Fruit fly (Drosophila melanogaster) whole organism, embryonic: ENCODE measurements around the gene Mdr65.

Experiments used
- Asciz ChIP-seq: fragments of 200-800 bp; sonication (Bioruptor generic); optimal IDR thresholded peaks from 2 replicates; lab custom pipeline; 2017; ENCODE audit warnings: missing biosample characterization, mild to moderate bottlenecking, missing genetic modification characterization, missing genetic modification reagents
- CG1024 ChIP-seq: fragments of 200-800 bp; sonication (Bioruptor generic); IDR thresholded peaks from 2 replicates; pipeline ENCODE4 v1.3.6; 2022; ENCODE audit warnings: missing biosample characterization, missing genetic modification characterization
- CG10321 ChIP-seq: fragments of 200-800 bp; sonication (Bioruptor generic); IDR thresholded peaks from 2 replicates; pipeline ENCODE4 v1.3.6; 2022; ENCODE audit warnings: missing biosample characterization, missing genetic modification characterization
- CG10462 ChIP-seq: fragments of 200-800 bp; sonication (Bioruptor generic); optimal IDR thresholded peaks from 2 replicates; lab custom pipeline; 2016; ENCODE audit warnings: missing biosample characterization, missing genetic modification characterization
- CG11093 ChIP-seq: fragments of 200-800 bp; sonication (Bioruptor generic); IDR thresholded peaks from 3 replicates; pipeline ENCODE4 v1.3.6; 2022; ENCODE audit warnings: missing biosample characterization, missing genetic modification characterization
- CG14667 ChIP-seq: fragments of 200-800 bp; sonication (Bioruptor generic); IDR thresholded peaks from 2 replicates; pipeline ENCODE4 v1.3.6; 2022; ENCODE audit warnings: missing biosample characterization, missing genetic modification characterization
- CG17359 ChIP-seq: fragments of 200-800 bp; sonication (Bioruptor generic); optimal IDR thresholded peaks from 3 replicates; lab custom pipeline; 2018; ENCODE audit warnings: missing biosample characterization, mild to moderate bottlenecking, missing genetic modification characterization, moderate library complexity
- CG18476 ChIP-seq: fragments of 200-800 bp; sonication (Bioruptor generic); optimal IDR thresholded peaks from 2 replicates; lab custom pipeline; 2016; ENCODE audit warnings: missing biosample characterization, mild to moderate bottlenecking, missing genetic modification characterization
- CG2116 ChIP-seq: fragments of 200-800 bp; sonication (Bioruptor generic); optimal IDR thresholded peaks from 3 replicates; lab custom pipeline; 2018; ENCODE audit warnings: missing biosample characterization, mild to moderate bottlenecking, missing genetic modification characterization
- CG30431 ChIP-seq: fragments of 200-800 bp; sonication (Bioruptor generic); optimal IDR thresholded peaks from 2 replicates; lab custom pipeline; 2017; ENCODE audit warnings: missing biosample characterization, missing genetic modification characterization
- CG32532 ChIP-seq: fragments of 200-800 bp; sonication (Bioruptor generic); IDR thresholded peaks from 2 replicates; pipeline ENCODE4 v1.3.6; 2022; ENCODE audit warnings: missing biosample characterization, missing genetic modification characterization
- CG3847 ChIP-seq: fragments of 200-800 bp; sonication (Bioruptor generic); IDR thresholded peaks from 2 replicates; pipeline ENCODE4 v1.3.6; 2022; ENCODE audit warnings: missing biosample characterization, missing genetic modification characterization
- CG4328 ChIP-seq: fragments of 200-800 bp; sonication (Bioruptor generic); optimal IDR thresholded peaks from 3 replicates; lab custom pipeline; 2017; ENCODE audit warnings: missing biosample characterization, missing genetic modification reagents, missing genetic modification characterization
- CG43689 ChIP-seq: fragments of 200-800 bp; sonication (Bioruptor generic); IDR thresholded peaks from 2 replicates; pipeline ENCODE4 v1.3.6; 2022; ENCODE audit warnings: missing biosample characterization, missing genetic modification characterization
- CG4424 ChIP-seq: fragments of 200-800 bp; sonication (Bioruptor generic); optimal IDR thresholded peaks from 3 replicates; lab custom pipeline; 2016; ENCODE audit warnings: missing biosample characterization, missing genetic modification characterization
- CG4820 ChIP-seq: fragments of 200-800 bp; sonication (Bioruptor generic); optimal IDR thresholded peaks from 3 replicates; lab custom pipeline; 2016; ENCODE audit warnings: missing biosample characterization, missing genetic modification characterization
- CG6765 ChIP-seq: fragments of 200-800 bp; sonication (Bioruptor generic); optimal IDR thresholded peaks from 3 replicates; lab custom pipeline; 2017; ENCODE audit warnings: missing biosample characterization, mild to moderate bottlenecking, missing genetic modification characterization
- CG9876 ChIP-seq: fragments of 200-800 bp; sonication (Bioruptor generic); optimal IDR thresholded peaks from 2 replicates; lab custom pipeline; 2016; ENCODE audit warnings: missing biosample characterization, missing genetic modification characterization
- Drgx ChIP-seq: fragments of 200-800 bp; sonication (Bioruptor generic); IDR thresholded peaks from 2 replicates; pipeline ENCODE4 v1.3.6; 2022; ENCODE audit warnings: missing biosample characterization, missing genetic modification characterization
- Fer3 ChIP-seq: fragments of 200-800 bp; sonication (Bioruptor generic); optimal IDR thresholded peaks from 2 replicates; lab custom pipeline; 2018; ENCODE audit warnings: missing biosample characterization, mild to moderate bottlenecking, missing genetic modification characterization, moderate library complexity
- Hand ChIP-seq: fragments of 200-800 bp; sonication (Bioruptor generic); optimal IDR thresholded peaks from 2 replicates; lab custom pipeline; 2017; ENCODE audit warnings: mild to moderate bottlenecking, missing biosample characterization, missing genetic modification reagents, missing genetic modification characterization
- MTF-1 ChIP-seq: fragments of 200-800 bp; sonication (Bioruptor generic); optimal IDR thresholded peaks from 2 replicates; lab custom pipeline; 2018; ENCODE audit warnings: missing biosample characterization, mild to moderate bottlenecking, missing genetic modification characterization, borderline replicate concordance
- Mrtf ChIP-seq: fragments of 200-800 bp; sonication (Bioruptor generic); IDR thresholded peaks from 3 replicates; pipeline ENCODE4 v1.3.6; 2022; ENCODE audit warnings: missing biosample characterization, missing genetic modification characterization
- Myb ChIP-seq: fragments of 200-800 bp; sonication (Bioruptor generic); optimal IDR thresholded peaks from 2 replicates; lab custom pipeline; 2016; ENCODE audit warnings: missing biosample characterization, missing genetic modification characterization
- Nf-YC ChIP-seq: fragments of 200-800 bp; optimal IDR thresholded peaks from 3 replicates; lab custom pipeline; 2019; ENCODE audit warnings: missing biosample characterization, mild to moderate bottlenecking, missing genetic modification characterization, moderate library complexity
- Pdp1 ChIP-seq, 2 experiments: fragments of 200-800 bp; sonication (Bioruptor generic); optimal IDR thresholded peaks; 3 replicates each; lab custom pipeline; 2016; ENCODE audit warnings: missing biosample characterization in 2 of 2, missing genetic modification characterization in 2 of 2, mild to moderate bottlenecking in 1 of 2, moderate library complexity in 1 of 2
- Sox100B ChIP-seq: fragments of 200-800 bp; sonication (Bioruptor generic); optimal IDR thresholded peaks from 3 replicates; lab custom pipeline; 2018; ENCODE audit warnings: missing biosample characterization, mild to moderate bottlenecking, missing genetic modification characterization
- Taf1 ChIP-seq: fragments of 200-800 bp; sonication (Bioruptor generic); IDR thresholded peaks from 2 replicates; pipeline ENCODE4 v1.3.6; 2022; ENCODE audit warnings: missing biosample characterization, missing genetic modification characterization
- ash1 ChIP-seq: fragments of 200-800 bp; sonication (Bioruptor generic); optimal IDR thresholded peaks from 2 replicates; lab custom pipeline; 2018; ENCODE audit warnings: missing biosample characterization, mild to moderate bottlenecking, missing genetic modification characterization
- az2 ChIP-seq: fragments of 200-800 bp; sonication (Bioruptor generic); optimal IDR thresholded peaks from 3 replicates; lab custom pipeline; 2016; ENCODE audit warnings: missing biosample characterization, missing genetic modification characterization
- dmrt99B ChIP-seq: fragments of 200-800 bp; sonication (Bioruptor generic); optimal IDR thresholded peaks from 2 replicates; lab custom pipeline; 2018; ENCODE audit warnings: missing biosample characterization, mild to moderate bottlenecking, missing genetic modification characterization, moderate library complexity
- dpn ChIP-seq, 2 experiments: fragments of 200-800 bp; sonication (Bioruptor generic); optimal IDR thresholded peaks; 3 replicates each; lab custom pipeline; 2016; ENCODE audit warnings: missing biosample characterization in 2 of 2, missing genetic modification characterization in 2 of 2
- en ChIP-seq: fragments of 200-800 bp; sonication (Bioruptor generic); optimal IDR thresholded peaks from 2 replicates; lab custom pipeline; 2016; ENCODE audit warnings: missing biosample characterization, missing genetic modification characterization
- eyg ChIP-seq: fragments of 200-800 bp; sonication (Bioruptor generic); optimal IDR thresholded peaks from 3 replicates; lab custom pipeline; 2016; ENCODE audit warnings: missing biosample characterization, missing genetic modification characterization
- fd102C ChIP-seq: fragments of 200-800 bp; sonication (Bioruptor generic); optimal IDR thresholded peaks from 2 replicates; lab custom pipeline; 2018; ENCODE audit warnings: missing biosample characterization, mild to moderate bottlenecking, missing genetic modification characterization, moderate library complexity
- gsb-n ChIP-seq: fragments of 200-800 bp; sonication (Bioruptor generic); optimal IDR thresholded peaks from 3 replicates; lab custom pipeline; 2018; ENCODE audit warnings: missing biosample characterization, mild to moderate bottlenecking, missing genetic modification characterization
- insv ChIP-seq, 2 experiments: fragments of 200-800 bp; sonication (Bioruptor generic); optimal IDR thresholded peaks; 3 replicates each; lab custom pipeline; 2016 to 2018; ENCODE audit warnings: missing biosample characterization in 2 of 2, missing genetic modification characterization in 2 of 2
- lilli ChIP-seq: fragments of 200-800 bp; sonication (Bioruptor generic); optimal IDR thresholded peaks from 3 replicates; lab custom pipeline; 2016; ENCODE audit warnings: missing biosample characterization, missing genetic modification characterization
- nerfin-1 ChIP-seq: fragments of 200-800 bp; sonication (Bioruptor generic); optimal IDR thresholded peaks from 3 replicates; lab custom pipeline; 2019; ENCODE audit warnings: missing biosample characterization, mild to moderate bottlenecking, missing genetic modification characterization, moderate library complexity
- org-1 ChIP-seq: fragments of 200-800 bp; sonication (Bioruptor generic); optimal IDR thresholded peaks from 2 replicates; lab custom pipeline; 2017; ENCODE audit warnings: missing biosample characterization, missing genetic modification characterization
- p53 ChIP-seq: fragments of 200-800 bp; sonication (Bioruptor generic); optimal IDR thresholded peaks from 2 replicates; lab custom pipeline; 2016; ENCODE audit warnings: missing biosample characterization, missing genetic modification characterization
- pnt ChIP-seq: fragments of 200-800 bp; sonication (Bioruptor generic); optimal IDR thresholded peaks from 3 replicates; lab custom pipeline; 2016; ENCODE audit warnings: missing biosample characterization, missing genetic modification characterization
- sens-2 ChIP-seq: fragments of 200-800 bp; sonication (Bioruptor generic); IDR thresholded peaks from 2 replicates; pipeline ENCODE4 v1.3.6; 2022; ENCODE audit warnings: missing biosample characterization, missing genetic modification characterization
- sim ChIP-seq: fragments of 200-800 bp; sonication (Bioruptor generic); IDR thresholded peaks from 2 replicates; pipeline ENCODE4 v1.3.6; 2022; ENCODE audit warnings: missing biosample characterization, missing genetic modification characterization
- sob ChIP-seq: fragments of 200-800 bp; sonication (Bioruptor generic); IDR thresholded peaks from 2 replicates; pipeline ENCODE4 v1.3.6; 2022; ENCODE audit warnings: missing biosample characterization, missing genetic modification characterization
- sqz ChIP-seq: fragments of 200-800 bp; sonication (Bioruptor generic); optimal IDR thresholded peaks from 3 replicates; lab custom pipeline; 2018; ENCODE audit warnings: missing biosample characterization, mild to moderate bottlenecking, missing genetic modification characterization
- tll ChIP-seq, 2 experiments: fragments of 200-800 bp in 1 of 2; fragments of >200 bp in 1 of 2; sonication (Bioruptor generic) in 1 of 2; optimal IDR thresholded peaks; 2 replicates each; lab custom pipeline; 2017 to 2019; ENCODE audit warnings: missing biosample characterization in 2 of 2, missing genetic modification characterization in 2 of 2, mild to moderate bottlenecking in 1 of 2, moderate library complexity in 1 of 2
- vnd ChIP-seq: fragments of 200-800 bp; sonication (Bioruptor generic); IDR thresholded peaks from 3 replicates; pipeline ENCODE4 v1.3.6; 2022; ENCODE audit warnings: missing biosample characterization, missing genetic modification characterization; ENCODE audit not compliant: partially characterized antibody

The Mdr65 gene

dm6 chr3L:6263896-6264841 lies 18.6 kb upstream of the Mdr65 start (continued):
- peak; percentile 55 for TF ChIP-seq CG9876 (GFP tag; lab: Kevin White, UChicago)
- TF ChIP-seq CG11093 (GFP tag; lab: Robert Waterston, UW): no peak
- peak; percentile 13 for TF ChIP-seq Nf-YC (tag; lab: Kevin White, UChicago)
- no peak for TF ChIP-seq CG4820 (GFP tag; lab: Kevin White, UChicago)
- peak; percentile 81 for TF ChIP-seq CG32532 (GFP tag; lab: Robert Waterston, UW)
- peak; percentile 51 for TF ChIP-seq az2 (GFP tag; lab: Kevin White, UChicago)
- TF ChIP-seq CG30431 (GFP tag; lab: Kevin White, UChicago): no peak
- peak; percentile 58 for TF ChIP-seq CG3847 (GFP tag; lab: Robert Waterston, UW)
- TF ChIP-seq Sox100B (GFP tag; lab: Kevin White, UChicago): no peak
- peak; percentile 70 for TF ChIP-seq sob (GFP tag; lab: Robert Waterston, UW)
- TF ChIP-seq sens-2 (GFP tag; lab: Robert Waterston, UW): no peak
- TF ChIP-seq CG1024 (GFP tag; lab: Robert Waterston, UW): no peak
- TF ChIP-seq Pdp1 (GFP tag; optimal IDR thresholded peaks at IDR 0.05; lab: Kevin White, UChicago): peak; percentile 43 to 70
- TF ChIP-seq CG10321: no peak
- TF ChIP-seq Fer3 (tag; lab: Kevin White, UChicago): peak; percentile 40
- TF ChIP-seq nerfin-1 (tag; lab: Kevin White, UChicago): no peak
- TF ChIP-seq CG43689 (GFP tag; lab: Robert Waterston, UW): no peak
- TF ChIP-seq CG4424 (GFP tag; lab: Kevin White, UChicago): peak; percentile 21
- peak; percentile 27 for TF ChIP-seq CG17359 (tag; lab: Kevin White, UChicago)
- TF ChIP-seq CG14667 (GFP tag; lab: Robert Waterston, UW): peak; percentile 9; the same call in 1 of the 2 replicates
- no peak for TF ChIP-seq en (GFP tag; lab: Kevin White, UChicago)
- no peak for TF ChIP-seq eyg (GFP tag; lab: Kevin White, UChicago)
- TF ChIP-seq insv (GFP tag; optimal IDR thresholded peaks at IDR 0.05; lab: Kevin White, UChicago): peak in 1 of 2 experiments; percentile 7
- TF ChIP-seq CG10462 (GFP tag; lab: Kevin White, UChicago): no peak
- TF ChIP-seq Hand (GFP tag; lab: Kevin White, UChicago): no peak
- TF ChIP-seq CG18476: no peak
- TF ChIP-seq Mrtf: peak; percentile 68; the same call in 2 of the 3 replicates
- no peak for TF ChIP-seq CG6765 (GFP tag; lab: Kevin White, UChicago)
- TF ChIP-seq pnt (GFP tag; lab: Kevin White, UChicago): peak; percentile 26
- peak; percentile 13 for TF ChIP-seq Myb (GFP tag; lab: Kevin White, UChicago)
- TF ChIP-seq dmrt99B (tag; lab: Kevin White, UChicago): peak; percentile 39
- no peak for TF ChIP-seq sqz
- no peak for TF ChIP-seq fd102C (GFP tag; lab: Kevin White, UChicago)
- peak; percentile 1 for TF ChIP-seq CG2116 (GFP tag; lab: Kevin White, UChicago)
- TF ChIP-seq dpn (GFP tag; optimal IDR thresholded peaks at IDR 0.05; lab: Kevin White, UChicago): peak; percentile 51 to 64
- TF ChIP-seq vnd (GFP tag; lab: Robert Waterston, UW): 0 out of 3 replicates have a peak, but pooled peaks have one; percentile 25
- no peak for TF ChIP-seq Asciz (GFP tag; lab: Kevin White, UChicago)
- peak; percentile 14 for TF ChIP-seq MTF-1 (GFP tag; lab: Kevin White, UChicago)
- TF ChIP-seq lilli (GFP tag; lab: Kevin White, UChicago): peak; percentile 64
- TF ChIP-seq tll (GFP tag; optimal IDR thresholded peaks at IDR 0.05; lab: Kevin White, UChicago): no peak
- peak; percentile 3 for TF ChIP-seq gsb-n (tag; lab: Kevin White, UChicago)
- TF ChIP-seq ash1 (GFP tag; lab: Kevin White, UChicago): no peak
- TF ChIP-seq CG4328: no peak
- TF ChIP-seq p53 (GFP tag; lab: Kevin White, UChicago): no peak
- TF ChIP-seq sim (GFP tag; lab: Robert Waterston, UW): no peak
- TF ChIP-seq Drgx: 0 out of 2 replicates have a peak, but pooled peaks have one; percentile 2
- no peak for TF ChIP-seq org-1 (GFP tag; lab: Kevin White, UChicago)
- TF ChIP-seq Taf1 (GFP tag; lab: Robert Waterston, UW): no peak
